Fruit fly (Drosophila melanogaster) whole organism, prepupa: Measurements from ENCODE around the gene CG31715.

Experiments used
- CG11902 ChIP-seq: fragments of 200-800 bp; sonication (Bioruptor generic); optimal IDR thresholded peaks from 3 replicates; lab custom pipeline; 2016; ENCODE audit warnings: missing biosample characterization, missing genetic modification characterization
- CG1621 ChIP-seq: fragments of 200-800 bp; sonication (Bioruptor generic); optimal IDR thresholded peaks from 3 replicates; lab custom pipeline; 2018; ENCODE audit warnings: missing biosample characterization, mild to moderate bottlenecking, missing genetic modification characterization
- CG16779 ChIP-seq: fragments of 200-800 bp; sonication (Bioruptor generic); optimal IDR thresholded peaks from 3 replicates; lab custom pipeline; 2017; ENCODE audit warnings: missing biosample characterization, mild to moderate bottlenecking, missing genetic modification characterization
- CG31627 ChIP-seq: fragments of 200-800 bp; sonication (Bioruptor generic); optimal IDR thresholded peaks from 3 replicates; lab custom pipeline; 2016; ENCODE audit warnings: missing biosample characterization, missing genetic modification characterization
- CG8119 ChIP-seq: fragments of 200-800 bp; sonication (Bioruptor generic); IDR thresholded peaks from 3 replicates; pipeline ENCODE4 v1.3.6; 2022; ENCODE audit warnings: missing biosample characterization, missing genetic modification characterization
- Eip93F ChIP-seq: fragments of 200-800 bp; sonication (Bioruptor generic); optimal IDR thresholded peaks from 2 replicates; lab custom pipeline; 2016; ENCODE audit warnings: missing biosample characterization, mild to moderate bottlenecking, missing genetic modification characterization
- Ets21C ChIP-seq: fragments of 200-800 bp; sonication (Bioruptor generic); optimal IDR thresholded peaks from 3 replicates; lab custom pipeline; 2016; ENCODE audit warnings: missing biosample characterization, missing genetic modification characterization
- Lpt ChIP-seq: fragments of 200-800 bp; sonication (Bioruptor generic); optimal IDR thresholded peaks from 3 replicates; lab custom pipeline; 2016; ENCODE audit warnings: missing biosample characterization, missing genetic modification characterization
- OdsH ChIP-seq: fragments of 200-800 bp; sonication (Bioruptor generic); optimal IDR thresholded peaks from 3 replicates; lab custom pipeline; 2016; ENCODE audit warnings: missing biosample characterization, missing genetic modification characterization
- acj6 ChIP-seq: fragments of 200-800 bp; sonication (Bioruptor generic); optimal IDR thresholded peaks from 3 replicates; lab custom pipeline; 2016; ENCODE audit warnings: missing biosample characterization, missing genetic modification characterization
- esn ChIP-seq: fragments of 200-800 bp; sonication (Bioruptor generic); optimal IDR thresholded peaks from 2 replicates; lab custom pipeline; 2016; ENCODE audit warnings: missing biosample characterization, mild to moderate bottlenecking, missing genetic modification characterization, moderate library complexity
- fd59A ChIP-seq: fragments of 200-800 bp; sonication (Bioruptor generic); optimal IDR thresholded peaks from 2 replicates; lab custom pipeline; 2017; ENCODE audit warnings: missing biosample characterization, mild to moderate bottlenecking, missing genetic modification characterization, missing genetic modification reagents
- svp ChIP-seq: fragments of 200-800 bp; sonication (Bioruptor generic); peaks from one replicate; lab custom pipeline; 2016; ENCODE audit warnings: missing biosample characterization, missing genetic modification characterization

dm6 chr2L:10299810-10300147 lies 41.6 kb upstream of the CG31715 start, which contains the start of gene CYLD:
- TF ChIP-seq Ets21C (peak; percentile 18), CG1621 (tag; lab: Kevin White, UChicago) (no peak), svp (GFP tag; lab: Kevin White, UChicago) (no peak), CG31627 (peak; percentile 39), fd59A (GFP tag; lab: Kevin White, UChicago) (no peak), acj6 (GFP tag; lab: Kevin White, UChicago) (peak; percentile 60), CG16779 (tag; lab: Kevin White, UChicago) (no peak), OdsH (peak; percentile 74), CG11902 (no peak), Lpt (GFP tag; lab: Kevin White, UChicago) (peak; percentile 35), esn (peak; percentile 75), CG8119 (GFP tag; lab: Robert Waterston, UW) (peak; percentile 71; the same call in 2 of the 3 replicates), Eip93F (GFP tag; lab: Kevin White, UChicago) (no peak)
